Worm (Caenorhabditis elegans): ENCODE results near the gene top-3.

DNA sequence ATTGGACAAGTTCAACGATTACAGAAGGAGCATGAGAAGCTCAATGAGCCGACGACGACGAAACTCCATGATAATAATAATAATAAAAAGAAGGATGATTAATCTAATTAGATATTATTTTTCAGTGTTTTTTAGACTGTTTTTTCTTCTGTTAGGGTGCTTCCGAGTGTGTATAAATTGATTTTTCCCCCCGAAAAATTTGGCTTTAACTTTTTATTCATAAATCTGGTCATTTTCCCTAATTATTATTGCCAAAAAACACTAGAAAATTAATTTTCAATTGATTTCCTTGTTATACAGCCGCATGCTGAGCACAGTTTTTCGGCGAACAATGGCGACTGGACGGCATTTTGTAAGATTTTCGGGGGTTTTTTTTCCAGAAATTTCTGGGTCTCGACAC is 36.4 kb downstream of the top-3 start, which contains the start of gene nft-1:
- TF ChIP-seq ceh-16 (tag; optimal IDR thresholded peaks at IDR 0.05) (no peak), sma-9 (GFP tag; optimal IDR thresholded peaks at IDR 0.05) (no peak), sma-9 (tag; optimal IDR thresholded peaks at IDR 0.05) (no peak)

Data from whole organism, L2 larva.